Worm (Caenorhabditis elegans): Measurements from ENCODE around the gene sbp-1.

The sbp-1 gene

DNA sequence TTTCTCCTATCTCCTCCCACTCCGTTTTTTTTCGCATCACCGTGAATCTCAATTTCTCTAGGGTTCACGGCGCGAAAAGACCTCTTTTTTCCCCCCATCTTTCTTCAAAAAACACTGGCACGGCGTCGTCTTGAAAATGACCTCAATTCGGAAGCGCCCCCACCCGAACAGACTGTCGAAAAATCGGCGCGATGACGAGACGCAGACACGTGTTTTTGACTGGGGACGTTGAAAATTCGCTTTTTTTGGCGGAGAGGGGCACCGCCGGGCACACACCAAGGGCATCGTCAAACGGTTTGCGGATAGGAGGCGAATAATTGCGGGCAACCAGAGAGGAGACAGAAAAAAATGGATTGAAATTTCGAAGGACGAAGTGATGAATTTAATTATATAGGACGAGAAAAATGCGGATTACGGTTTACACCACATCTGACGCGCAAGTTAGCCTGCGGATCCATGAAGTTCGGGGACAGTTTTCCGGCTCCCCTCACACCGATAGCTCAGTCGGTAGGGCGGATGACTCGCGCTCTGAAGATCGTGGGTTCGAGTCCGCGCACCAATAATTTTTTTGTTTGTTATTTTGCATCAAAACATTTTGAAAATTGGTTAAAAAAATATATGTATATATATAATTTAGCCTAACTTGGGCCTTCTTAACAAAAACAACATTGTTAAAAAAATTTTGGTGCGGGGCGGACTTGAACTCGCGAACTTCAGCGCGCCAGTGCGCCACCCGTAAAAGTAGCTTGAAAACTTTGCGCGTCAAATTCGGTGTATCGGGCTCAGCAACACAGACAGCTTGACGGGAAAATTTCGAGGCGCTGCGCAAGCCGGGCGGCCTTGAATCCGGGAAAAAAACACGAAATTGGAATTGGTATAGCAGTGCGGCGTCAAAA is 36.4 kb upstream of the sbp-1 start:
- TF ChIP-seq nhr-23 (tag; optimal IDR thresholded peaks at IDR 0.05) (peak; percentile 28), hmg-11 (tag; optimal IDR thresholded peaks at IDR 0.05) (peak; percentile 32), nhr-28 (tag; optimal IDR thresholded peaks at IDR 0.05) (no peak), nhr-25 (tag; optimal IDR thresholded peaks at IDR 0.05) (peak; percentile 77), skn-1 (tag; optimal IDR thresholded peaks at IDR 0.05) (no peak), elt-1 (tag; optimal IDR thresholded peaks at IDR 0.05) (no peak)

ce11 chrIII:11477307-11477706 is 34.9 kb upstream of the sbp-1 start:
- TF ChIP-seq egl-27 (tag; optimal IDR thresholded peaks at IDR 0.05) = no peak
- TF ChIP-seq elt-1 (tag; optimal IDR thresholded peaks at IDR 0.05) = no peak
- no peak for TF ChIP-seq daf-12 (tag; optimal IDR thresholded peaks at IDR 0.05)
- TF ChIP-seq lin-39 (tag; optimal IDR thresholded peaks at IDR 0.05) = no peak
- TF ChIP-seq lsy-12 (tag; optimal IDR thresholded peaks at IDR 0.05) = no peak

DNA sequence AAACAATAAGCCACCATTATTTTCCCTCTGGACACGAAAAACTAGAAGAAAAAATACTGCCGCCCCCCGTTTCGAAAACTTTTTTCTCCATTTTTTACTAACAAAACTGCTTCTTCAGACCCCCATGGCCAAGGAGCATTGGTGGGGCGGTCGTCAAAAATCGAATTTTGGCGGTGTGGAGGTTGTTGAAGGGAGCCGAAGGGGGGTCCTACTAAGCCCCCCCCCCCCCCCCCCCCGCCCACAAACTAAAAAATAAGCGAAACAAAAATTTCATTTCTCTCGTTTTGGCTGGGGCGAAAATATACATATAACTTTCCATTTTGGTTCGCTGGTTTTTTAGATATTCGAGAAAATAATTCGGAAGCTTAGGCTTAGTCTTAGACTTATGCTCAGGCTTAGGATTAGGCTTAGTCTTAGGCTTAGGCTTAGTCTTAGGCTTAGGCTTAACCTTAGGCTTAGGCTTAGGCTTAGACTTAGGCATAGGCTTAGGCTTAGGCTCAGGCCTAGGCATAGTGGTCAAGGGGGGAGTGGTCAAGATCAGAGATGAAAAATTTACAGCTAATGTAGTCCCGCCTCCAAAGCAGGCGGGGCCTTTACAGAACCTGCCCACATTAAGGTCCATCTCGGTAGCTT is 32.4 kb upstream of the sbp-1 start:
- TF ChIP-seq nhr-23 (tag; optimal IDR thresholded peaks at IDR 0.05) (no peak), snpc-4 (tag; optimal IDR thresholded peaks at IDR 0.05) (no peak), eor-1 (tag; optimal IDR thresholded peaks at IDR 0.05) (no peak), nhr-67 (tag; optimal IDR thresholded peaks at IDR 0.05) (no peak), fkh-10 (GFP tag; optimal IDR thresholded peaks at IDR 0.05) (no peak), nhr-12 (tag; optimal IDR thresholded peaks at IDR 0.05) (no peak)

DNA sequence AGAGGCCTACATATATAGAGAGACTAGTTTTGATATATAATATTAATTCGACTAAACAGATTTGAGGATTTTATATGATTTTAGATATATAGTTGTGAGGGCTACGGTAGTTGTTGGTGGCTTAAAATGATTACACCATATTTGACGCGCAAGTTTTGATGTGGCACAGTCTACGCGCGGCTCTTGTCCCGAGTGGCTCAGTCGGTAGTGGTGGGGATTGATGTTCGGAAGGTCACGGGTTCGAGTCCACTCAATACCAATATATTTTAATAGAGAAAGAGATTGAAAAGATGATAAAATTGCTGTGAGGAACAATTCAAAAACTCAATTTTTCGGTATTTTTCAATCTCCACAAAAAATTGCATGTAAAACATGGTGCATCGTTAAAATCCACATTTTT is 30.5 kb upstream of the sbp-1 start:
- TF ChIP-seq eor-1 (tag; optimal IDR thresholded peaks at IDR 0.05) (no peak), hmg-11 (tag; optimal IDR thresholded peaks at IDR 0.05) (no peak), elt-1 (tag; optimal IDR thresholded peaks at IDR 0.05) (no peak), snpc-4 (tag; optimal IDR thresholded peaks at IDR 0.05) (no peak), nhr-25 (tag; optimal IDR thresholded peaks at IDR 0.05) (no peak), elt-3 (tag; optimal IDR thresholded peaks at IDR 0.05) (no peak), ztf-4 (tag; optimal IDR thresholded peaks at IDR 0.05) (no peak), nhr-43 (tag; optimal IDR thresholded peaks at IDR 0.05; ENCODE audit: poor library complexity, severe bottlenecking) (no peak), lin-15B (tag; optimal IDR thresholded peaks at IDR 0.05) (no peak), nhr-77 (tag; optimal IDR thresholded peaks at IDR 0.05) (no peak), egl-27 (tag; optimal IDR thresholded peaks at IDR 0.05) (no peak), pqm-1 (tag; optimal IDR thresholded peaks at IDR 0.05) (no peak), nhr-23 (tag; optimal IDR thresholded peaks at IDR 0.05) (no peak), R02D3.7 (tag; optimal IDR thresholded peaks at IDR 0.05) (no peak), ztf-11 (tag; optimal IDR thresholded peaks at IDR 0.05) (no peak), mml-1 (tag; optimal IDR thresholded peaks at IDR 0.05) (no peak), mdl-1 (tag; optimal IDR thresholded peaks at IDR 0.05) (no peak), ZK546.5 (tag; optimal IDR thresholded peaks at IDR 0.05) (no peak), nhr-12 (tag; optimal IDR thresholded peaks at IDR 0.05) (no peak), aly-2 (tag; optimal IDR thresholded peaks at IDR 0.05) (no peak)

DNA sequence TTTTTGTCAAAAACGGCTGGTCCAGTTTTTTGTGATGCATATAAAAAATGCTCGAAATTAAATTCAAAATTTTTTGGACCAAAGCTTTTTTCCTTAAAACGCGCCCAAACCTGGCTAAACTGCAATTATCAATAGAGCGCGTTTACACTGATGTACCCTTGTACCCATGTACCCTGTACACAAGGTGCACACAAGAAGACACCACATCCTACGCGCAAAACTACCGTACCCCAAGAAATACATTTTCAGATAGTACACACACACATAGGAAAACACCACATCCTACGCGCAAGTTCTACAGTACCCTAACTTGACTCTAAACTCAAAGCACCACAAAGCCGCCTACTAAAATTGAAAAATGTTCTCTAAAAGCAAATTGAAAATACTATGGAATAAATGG is 29.0 kb upstream of the sbp-1 start:
- TF ChIP-seq ceh-16 (tag; optimal IDR thresholded peaks at IDR 0.05) (no peak), ceh-9 (tag; optimal IDR thresholded peaks at IDR 0.05) (no peak), nhr-237 (tag; optimal IDR thresholded peaks at IDR 0.05) (no peak), elt-1 (tag; optimal IDR thresholded peaks at IDR 0.05) (no peak), unc-62 (GFP tag; optimal IDR thresholded peaks at IDR 0.05) (no peak), ceh-82 (tag; optimal IDR thresholded peaks at IDR 0.05) (no peak), ama-1 (optimal IDR thresholded peaks at IDR 0.05) (no peak), hmg-11 (tag; optimal IDR thresholded peaks at IDR 0.05) (no peak), jun-1 (tag; optimal IDR thresholded peaks at IDR 0.05) (no peak)

Data from whole organism, L3 larva.